Worm (Caenorhabditis elegans) whole organism, L4 larva: Measurements from ENCODE around the gene irld-8.

Source experiments
- ZK337.2 ChIP-seq: fragments of 200-800 bp; sonication (Bioruptor generic); IDR thresholded peaks from 2 replicates; pipeline ENCODE4 v1.3.6; 2022; ENCODE audit warnings: missing genetic modification reagents, missing genetic modification characterization, missing compliant biosample characterization
- ZK546.5 ChIP-seq, 2 experiments: sonication (generic microtip); optimal IDR thresholded peaks; 2 replicates each; lab custom pipeline; 2017; ENCODE audit warnings: missing biosample characterization in 2 of 2, missing genetic modification characterization in 2 of 2
- lim-7 ChIP-seq: fragments of 200-800 bp; sonication (Bioruptor generic); IDR thresholded peaks from 2 replicates; pipeline ENCODE4 v1.3.6; 2022; ENCODE audit warnings: missing genetic modification characterization, missing compliant biosample characterization
- lin-15B ChIP-seq: fragments of 150-350 bp; sonication (generic microtip); optimal IDR thresholded peaks from 3 replicates; lab custom pipeline; 2014; ENCODE audit warnings: missing biosample characterization, missing genetic modification characterization
- lsy-2 ChIP-seq, 2 experiments: fragments of 150-350 bp in 1 of 2; sonication (generic microtip) in 1 of 2; optimal IDR thresholded peaks; 2 replicates each; lab custom pipeline; 2014 to 2017; ENCODE audit warnings: missing biosample characterization in 2 of 2, missing genetic modification characterization in 2 of 2
- nhr-42 ChIP-seq: fragments of 200-800 bp; sonication (Bioruptor generic); IDR thresholded peaks from 2 replicates; pipeline ENCODE4 v1.3.6; 2022; ENCODE audit warnings: missing genetic modification characterization, missing compliant biosample characterization

DNA sequence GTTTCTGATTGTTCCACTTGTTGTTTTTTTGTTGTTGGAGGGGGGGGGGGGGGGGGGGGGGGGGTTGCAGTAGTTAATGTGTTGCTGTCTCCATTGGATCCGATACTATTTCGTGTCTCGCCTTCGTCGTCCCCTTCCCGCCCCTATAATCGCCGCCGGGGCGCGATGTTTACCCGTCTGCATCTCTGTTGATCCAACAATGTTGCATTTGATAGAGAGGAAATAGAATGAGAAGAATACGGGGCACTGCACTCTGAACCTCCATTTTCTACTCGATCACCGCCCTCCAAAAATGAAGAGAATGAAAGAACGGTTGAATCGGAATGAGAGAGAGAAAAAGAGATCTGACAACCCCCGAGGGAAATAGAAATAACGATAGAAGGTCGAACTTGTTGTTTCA lies 47.8 kb upstream of the irld-8 start:
- TF ChIP-seq lin-15B (tag; lab: Kevin White, UChicago) (no peak), ZK546.5 (tag; optimal IDR thresholded peaks at IDR 0.05; lab: Kevin White, UChicago) (no peak), lsy-2 (tag; optimal IDR thresholded peaks at IDR 0.05; lab: Kevin White, UChicago) (no peak), lim-7 (no peak), nhr-42 (no peak), ZK337.2 (no peak)
